Fruit fly (Drosophila melanogaster): ENCODE data around the gene psd.

The psd gene

DNA sequence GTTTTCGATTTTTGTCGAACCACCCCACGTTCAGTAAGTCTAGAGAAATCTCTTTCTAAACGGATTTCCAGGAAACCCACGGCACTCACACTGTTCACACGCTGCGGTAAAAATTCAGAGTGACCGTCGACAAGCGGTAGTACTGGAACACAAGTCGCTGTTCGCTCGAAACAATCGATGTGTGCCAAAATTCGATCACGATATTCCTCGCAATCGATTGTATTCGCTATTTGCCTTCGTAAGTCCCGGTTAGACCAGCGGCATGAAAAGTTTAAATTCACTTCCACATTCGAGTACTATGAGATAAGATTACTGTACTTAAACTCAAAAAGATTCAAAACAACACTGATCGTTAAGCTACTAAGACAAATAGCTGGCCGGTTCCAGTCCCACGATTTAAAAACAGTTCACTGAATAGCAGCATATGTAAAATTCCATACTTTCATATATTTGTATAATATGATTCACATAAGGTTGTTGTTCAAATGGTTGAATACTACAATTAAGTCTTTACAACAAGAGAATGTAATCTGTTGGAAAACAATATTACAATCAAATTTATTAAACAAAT is 16.2 kb upstream of the psd start, which contains the start of gene chic (continued):
- peak; percentile 42 for TF ChIP-seq dm (GFP tag; optimal IDR thresholded peaks at IDR 0.05)
- TF ChIP-seq ab (GFP tag; optimal IDR thresholded peaks at IDR 0.05), result no peak
- no peak for TF ChIP-seq hbn (GFP tag; IDR thresholded peaks at IDR 0.05; ENCODE audit: partially characterized antibody)
- no peak for TF ChIP-seq p53 (GFP tag; optimal IDR thresholded peaks at IDR 0.05)
- TF ChIP-seq Dfd (GFP tag; optimal IDR thresholded peaks at IDR 0.05), result no peak
- TF ChIP-seq CG9817 (tag; optimal IDR thresholded peaks at IDR 0.05), result peak; percentile 9
- TF ChIP-seq CG12391 (tag; optimal IDR thresholded peaks at IDR 0.05), result no peak
- TF ChIP-seq D (optimal IDR thresholded peaks at IDR 0.05), result no peak
- no peak for TF ChIP-seq D (GFP tag; optimal IDR thresholded peaks at IDR 0.05)
- TF ChIP-seq CkIIα-i1 (GFP tag; IDR thresholded peaks at IDR 0.05), result no peak
- no peak for TF ChIP-seq Trl (optimal IDR thresholded peaks at IDR 0.05)
- TF ChIP-seq Trl (GFP tag; optimal IDR thresholded peaks at IDR 0.05), result peak; percentile 31
- TF ChIP-seq CG16813 (GFP tag; IDR thresholded peaks at IDR 0.05; ENCODE audit: partially characterized antibody), result no peak
- no peak for TF ChIP-seq lola (GFP tag; optimal IDR thresholded peaks at IDR 0.05)
- TF ChIP-seq crp (GFP tag; optimal IDR thresholded peaks at IDR 0.05), result no peak
- TF ChIP-seq pho (GFP tag; optimal IDR thresholded peaks at IDR 0.05), result no peak
- no peak for TF ChIP-seq croc (GFP tag; conservative IDR thresholded peaks at IDR 0.05)
- TF ChIP-seq ci (GFP tag; IDR thresholded peaks at IDR 0.05), result no peak
- no peak for TF ChIP-seq CG11695 (GFP tag; IDR thresholded peaks at IDR 0.05)
- peak in 1 of 2 experiments; percentile 20 for TF ChIP-seq Eip74EF (GFP tag; optimal IDR thresholded peaks at IDR 0.05)
- TF ChIP-seq CG9437 (GFP tag; optimal IDR thresholded peaks at IDR 0.05), result no peak
- no peak for TF ChIP-seq Atf3 (GFP tag; optimal IDR thresholded peaks at IDR 0.05)
- TF ChIP-seq CG13123 (GFP tag; optimal IDR thresholded peaks at IDR 0.05), result no peak
- TF ChIP-seq Side (GFP tag; optimal IDR thresholded peaks at IDR 0.05), result peak; percentile 40
- no peak for TF ChIP-seq eve (GFP tag; optimal IDR thresholded peaks at IDR 0.05)
- TF ChIP-seq caup (GFP tag; optimal IDR thresholded peaks at IDR 0.05; ENCODE audit: severe bottlenecking), result no peak
- TF ChIP-seq CG17802 (tag; optimal IDR thresholded peaks at IDR 0.05), result peak; percentile 100
- no peak for TF ChIP-seq Dip2 (GFP tag; IDR thresholded peaks at IDR 0.05)
- TF ChIP-seq CG5180 (GFP tag; optimal IDR thresholded peaks at IDR 0.05), result no peak
- no peak for TF ChIP-seq Max (GFP tag; optimal IDR thresholded peaks at IDR 0.05)
- TF ChIP-seq mirr (GFP tag; optimal IDR thresholded peaks at IDR 0.05), result no peak
- no peak for TF ChIP-seq rib (GFP tag; IDR thresholded peaks at IDR 0.05)
- no peak for TF ChIP-seq zen (tag; optimal IDR thresholded peaks at IDR 0.05)
- no peak for TF ChIP-seq stc (GFP tag; IDR thresholded peaks at IDR 0.05)
- no peak for TF ChIP-seq CG10366 (GFP tag; IDR thresholded peaks at IDR 0.05)
- no peak for TF ChIP-seq dpn (GFP tag; optimal IDR thresholded peaks at IDR 0.05)
- TF ChIP-seq Bgb (GFP tag; IDR thresholded peaks at IDR 0.05; ENCODE audit: partially characterized antibody), result no peak
- no peak for TF ChIP-seq CG15479 (GFP tag; optimal IDR thresholded peaks at IDR 0.05)
- TF ChIP-seq Mad (GFP tag; optimal IDR thresholded peaks at IDR 0.05), result no peak
- TF ChIP-seq br (optimal IDR thresholded peaks at IDR 0.05), result no peak
- peak; percentile 90 for TF ChIP-seq CG3995 (GFP tag; optimal IDR thresholded peaks at IDR 0.05)
- TF ChIP-seq vnd (GFP tag; IDR thresholded peaks at IDR 0.05; ENCODE audit: partially characterized antibody), result no peak
- TF ChIP-seq CG18599 (GFP tag; optimal IDR thresholded peaks at IDR 0.05), result peak; percentile 16
- peak; percentile 20 for TF ChIP-seq CG6765 (GFP tag; optimal IDR thresholded peaks at IDR 0.05)
- TF ChIP-seq Bteb2 (GFP tag; optimal IDR thresholded peaks at IDR 0.05), result no peak
- no peak for TF ChIP-seq ken (GFP tag; IDR thresholded peaks at IDR 0.05)
- TF ChIP-seq gem (tag; optimal IDR thresholded peaks at IDR 0.05), result peak; percentile 29
- TF ChIP-seq gce (GFP tag; IDR thresholded peaks at IDR 0.05), result no peak
- TF ChIP-seq CG8944 (GFP tag; optimal IDR thresholded peaks at IDR 0.05), result no peak
- TF ChIP-seq slp2 (GFP tag; optimal IDR thresholded peaks at IDR 0.05), result no peak
- TF ChIP-seq CG8388 (GFP tag; optimal IDR thresholded peaks at IDR 0.05), result no peak

Measured in whole organism, embryonic.